Worm (Caenorhabditis elegans): ENCODE data around the gene cchl-1.

The cchl-1 gene

DNA sequence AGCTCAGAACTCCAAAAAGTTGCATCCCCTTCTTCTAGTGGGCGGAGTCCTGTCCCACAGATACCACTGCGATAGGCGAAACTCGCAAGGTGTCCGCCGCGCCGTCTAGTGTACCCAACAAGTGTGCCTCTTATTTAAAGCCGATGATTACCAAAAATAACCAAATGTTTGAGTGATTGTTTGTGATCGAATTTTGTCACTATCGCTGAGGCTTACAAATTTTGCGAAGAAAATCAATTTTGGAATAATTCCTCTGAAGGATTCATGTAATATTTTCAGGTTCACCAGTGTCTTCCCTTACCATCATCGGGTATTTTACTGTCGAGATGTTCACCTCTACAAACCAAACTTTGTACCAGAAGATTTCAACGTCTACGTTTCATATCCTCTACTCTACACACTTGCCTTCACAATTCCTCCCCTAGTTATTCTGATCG is 12.1 kb downstream of the cchl-1 start (continued):
- peak; percentile 68 for TF ChIP-seq dpff-1 (tag; optimal IDR thresholded peaks at IDR 0.05)
- TF ChIP-seq Y67H2A.10 (GFP tag; conservative IDR thresholded peaks at IDR 0.05) = no peak
- TF ChIP-seq sea-2 (GFP tag; IDR thresholded peaks at IDR 0.05) = no peak
- no peak for TF ChIP-seq cebp-1 (GFP tag; IDR thresholded peaks at IDR 0.05)
- no peak for TF ChIP-seq cebp-1 (tag; optimal IDR thresholded peaks at IDR 0.05)
- peak; percentile 96 for TF ChIP-seq B0336.3 (GFP tag; IDR thresholded peaks at IDR 0.05)
- peak; percentile 91 for TF ChIP-seq rcor-1 (GFP tag; IDR thresholded peaks at IDR 0.05)
- TF ChIP-seq bed-2 (GFP tag; IDR thresholded peaks at IDR 0.05) = no peak
- TF ChIP-seq egl-44 (GFP tag; IDR thresholded peaks at IDR 0.05) = 0 out of 2 replicates have a peak, but pooled peaks have one; percentile 20
- TF ChIP-seq ccch-3 (GFP tag; optimal IDR thresholded peaks at IDR 0.05) = no peak
- peak; percentile 50 to 68 for TF ChIP-seq let-607 (tag; optimal IDR thresholded peaks at IDR 0.05)
- TF ChIP-seq lin-26 (GFP tag; IDR thresholded peaks at IDR 0.05) = peak; percentile 64; the same call in 1 of the 2 replicates
- peak; percentile 85 for TF ChIP-seq madf-8 (GFP tag; conservative IDR thresholded peaks at IDR 0.05)
- peak; percentile 40 for TF ChIP-seq efl-1 (GFP tag; optimal IDR thresholded peaks at IDR 0.05)
- no peak for TF ChIP-seq rpc-1 (optimal IDR thresholded peaks at IDR 0.05)
- TF ChIP-seq rpc-1 (tag; optimal IDR thresholded peaks at IDR 0.05) = peak; percentile 24
- peak; percentile 74 for TF ChIP-seq F33H1.4 (GFP tag; IDR thresholded peaks at IDR 0.05)
- no peak for TF ChIP-seq ztf-26 (tag; optimal IDR thresholded peaks at IDR 0.05)
- TF ChIP-seq lin-35 (GFP tag; optimal IDR thresholded peaks at IDR 0.05) = peak in 1 of 3 experiments; percentile 49
- peak; percentile 99 for TF ChIP-seq him-1 (tag; optimal IDR thresholded peaks at IDR 0.05)
- peak; percentile 29 for TF ChIP-seq mes-4 (tag; optimal IDR thresholded peaks at IDR 0.05)
- TF ChIP-seq F57C9.4 (tag; optimal IDR thresholded peaks at IDR 0.05) = no peak
- TF ChIP-seq ekl-4 (GFP tag; IDR thresholded peaks at IDR 0.05) = peak; percentile 89
- TF ChIP-seq lir-1 (GFP tag; conservative IDR thresholded peaks at IDR 0.05) = 0 out of 2 replicates have a peak, but pooled peaks have one; percentile 39
- TF ChIP-seq rec-8 (tag; optimal IDR thresholded peaks at IDR 0.05) = peak in 1 of 2 experiments; percentile 38
- no peak for TF ChIP-seq ztf-3 (GFP tag; optimal IDR thresholded peaks at IDR 0.05)
- TF ChIP-seq mcd-1 (GFP tag; IDR thresholded peaks at IDR 0.05) = peak; percentile 88
- peak; percentile 66 for TF ChIP-seq tlf-1 (GFP tag; optimal IDR thresholded peaks at IDR 0.05)
- TF ChIP-seq aptf-2 (GFP tag; conservative IDR thresholded peaks at IDR 0.05) = no peak
- peak; percentile 76 for TF ChIP-seq repo-1 (tag; optimal IDR thresholded peaks at IDR 0.05)
- peak; percentile 95 for TF ChIP-seq snpc-1.3 (tag; optimal IDR thresholded peaks at IDR 0.05; ENCODE audit: insufficient read depth)
- TF ChIP-seq F37B4.10 (GFP tag; IDR thresholded peaks at IDR 0.05) = no peak
- peak; percentile 97 for TF ChIP-seq madf-6 (GFP tag; IDR thresholded peaks at IDR 0.05)
- no peak for TF ChIP-seq unc-62 (GFP tag; optimal IDR thresholded peaks at IDR 0.05)
- TF ChIP-seq aptf-3 (GFP tag; IDR thresholded peaks at IDR 0.05) = 0 out of 2 replicates have a peak, but pooled peaks have one; percentile 9
- peak; percentile 92 for TF ChIP-seq lsl-1 (GFP tag; optimal IDR thresholded peaks at IDR 0.05)
- TF ChIP-seq B0261.1 (tag; optimal IDR thresholded peaks at IDR 0.05) = peak; percentile 33
- TF ChIP-seq dox-1 (GFP tag; IDR thresholded peaks at IDR 0.05) = peak; percentile 94
- peak; percentile 88 for TF ChIP-seq F49E8.2 (tag; optimal IDR thresholded peaks at IDR 0.05; ENCODE audit: insufficient read depth)
- peak; percentile 85 for TF ChIP-seq lin-54 (GFP tag; optimal IDR thresholded peaks at IDR 0.05)
- peak; percentile 66 for TF ChIP-seq ztf-18 (tag; optimal IDR thresholded peaks at IDR 0.05)
- peak; percentile 94 for TF ChIP-seq D2030.7 (GFP tag; IDR thresholded peaks at IDR 0.05)
- no peak for TF ChIP-seq F22D6.2 (tag; optimal IDR thresholded peaks at IDR 0.05)
- peak; percentile 38 for TF ChIP-seq K12H6.12 (tag; optimal IDR thresholded peaks at IDR 0.05)
- peak; percentile 30 for TF ChIP-seq B0035.1 (tag; optimal IDR thresholded peaks at IDR 0.05)
- peak; percentile 98 for TF ChIP-seq snpc-3.4 (tag; optimal IDR thresholded peaks at IDR 0.05)
- TF ChIP-seq madf-10 (tag; optimal IDR thresholded peaks at IDR 0.05) = peak; percentile 66
- TF ChIP-seq tbx-9 (tag; optimal IDR thresholded peaks at IDR 0.05; ENCODE audit: borderline replicate concordance) = peak; percentile 11

Data from whole organism, young adult.